Worm (Caenorhabditis elegans): ENCODE data around the gene T12E12.6.

ce11 chrIV:5561497-5562155 is 12.3 kb downstream of the T12E12.6 start:
- no peak for TF ChIP-seq ceh-13 (GFP tag; optimal IDR thresholded peaks at IDR 0.05)
- TF ChIP-seq ets-7 (tag; optimal IDR thresholded peaks at IDR 0.05), result no peak
- no peak for TF ChIP-seq tbx-37 (GFP tag; conservative IDR thresholded peaks at IDR 0.05)

All from whole organism, early embryonic.